Fruit fly (Drosophila melanogaster) whole organism, prepupa: Measurements from ENCODE around the gene CG15742.

ENCODE experiments used
- Blimp-1 ChIP-seq: fragments of 200-800 bp; sonication (Bioruptor generic); optimal IDR thresholded peaks from 3 replicates; lab custom pipeline; 2017; ENCODE audit warnings: missing biosample characterization, missing genetic modification characterization, mild to moderate bottlenecking, moderate library complexity, missing genetic modification reagents
- CG10669 ChIP-seq: fragments of 200-800 bp; sonication (Bioruptor generic); optimal IDR thresholded peaks from 3 replicates; lab custom pipeline; 2018; ENCODE audit warnings: missing biosample characterization, mild to moderate bottlenecking, missing genetic modification characterization, moderate library complexity
- CG11294 ChIP-seq: fragments of 200-800 bp; sonication (Bioruptor generic); IDR thresholded peaks from 2 replicates; pipeline ENCODE4 v1.3.6; 2022; ENCODE audit warnings: missing biosample characterization, missing genetic modification characterization
- CG11902 ChIP-seq: fragments of 200-800 bp; sonication (Bioruptor generic); optimal IDR thresholded peaks from 3 replicates; lab custom pipeline; 2016; ENCODE audit warnings: missing biosample characterization, missing genetic modification characterization
- CG15336 ChIP-seq: fragments of 200-800 bp; sonication (Bioruptor generic); IDR thresholded peaks from 2 replicates; pipeline ENCODE4 v1.3.6; 2022; ENCODE audit warnings: missing biosample characterization, missing genetic modification characterization
- CG1621 ChIP-seq: fragments of 200-800 bp; sonication (Bioruptor generic); optimal IDR thresholded peaks from 3 replicates; lab custom pipeline; 2018; ENCODE audit warnings: missing biosample characterization, mild to moderate bottlenecking, missing genetic modification characterization
- CG16779 ChIP-seq: fragments of 200-800 bp; sonication (Bioruptor generic); optimal IDR thresholded peaks from 3 replicates; lab custom pipeline; 2017; ENCODE audit warnings: missing biosample characterization, mild to moderate bottlenecking, missing genetic modification characterization
- CG3032 ChIP-seq: fragments of 200-800 bp; optimal IDR thresholded peaks from 2 replicates; lab custom pipeline; 2019; ENCODE audit warnings: missing biosample characterization, mild to moderate bottlenecking, missing genetic modification characterization, moderate library complexity
- CG31627 ChIP-seq: fragments of 200-800 bp; sonication (Bioruptor generic); optimal IDR thresholded peaks from 3 replicates; lab custom pipeline; 2016; ENCODE audit warnings: missing biosample characterization, missing genetic modification characterization
- CG32006 ChIP-seq: fragments of 200-800 bp; sonication (Bioruptor generic); optimal IDR thresholded peaks from 3 replicates; lab custom pipeline; 2017; ENCODE audit warnings: missing biosample characterization, mild to moderate bottlenecking, missing genetic modification characterization
- CG34406 ChIP-seq: fragments of 200-800 bp; sonication (Bioruptor generic); optimal IDR thresholded peaks from 3 replicates; lab custom pipeline; 2016; ENCODE audit warnings: missing biosample characterization, missing genetic modification characterization
- CG3919 ChIP-seq: fragments of 200-800 bp; sonication (Bioruptor generic); optimal IDR thresholded peaks from 3 replicates; lab custom pipeline; 2016; ENCODE audit warnings: missing biosample characterization, missing genetic modification characterization
- CG6163 ChIP-seq: fragments of 200-800 bp; sonication (Bioruptor generic); IDR thresholded peaks from 3 replicates; pipeline ENCODE4 v1.3.6; 2022; ENCODE audit warnings: missing biosample characterization, missing genetic modification characterization
- CG6276 ChIP-seq: fragments of 200-800 bp; sonication (Bioruptor generic); optimal IDR thresholded peaks from 2 replicates; lab custom pipeline; 2017; ENCODE audit warnings: missing biosample characterization, mild to moderate bottlenecking, missing genetic modification characterization
- CG6792 ChIP-seq: fragments of 200-800 bp; sonication (Bioruptor generic); optimal IDR thresholded peaks from 3 replicates; lab custom pipeline; 2016; ENCODE audit warnings: missing biosample characterization, missing genetic modification characterization
- CG6808 ChIP-seq: fragments of 200-800 bp; sonication (Bioruptor generic); optimal IDR thresholded peaks from 3 replicates; lab custom pipeline; 2017; ENCODE audit warnings: missing biosample characterization, missing genetic modification characterization, mild to moderate bottlenecking, moderate library complexity, missing genetic modification reagents
- CG6854 ChIP-seq: fragments of 200-800 bp; sonication (Bioruptor generic); optimal IDR thresholded peaks from 2 replicates; lab custom pipeline; 2017; ENCODE audit warnings: missing biosample characterization, mild to moderate bottlenecking, missing genetic modification characterization
- CG8119 ChIP-seq: fragments of 200-800 bp; sonication (Bioruptor generic); IDR thresholded peaks from 3 replicates; pipeline ENCODE4 v1.3.6; 2022; ENCODE audit warnings: missing biosample characterization, missing genetic modification characterization
- CG8319 ChIP-seq: fragments of 200-800 bp; sonication (Bioruptor generic); optimal IDR thresholded peaks from 3 replicates; lab custom pipeline; 2016; ENCODE audit warnings: missing biosample characterization, missing genetic modification characterization
- CG8632 ChIP-seq: fragments of 200-800 bp; sonication (Bioruptor generic); optimal IDR thresholded peaks from 3 replicates; lab custom pipeline; 2016; ENCODE audit warnings: missing biosample characterization, missing genetic modification characterization
- CG9139 ChIP-seq: fragments of 200-800 bp; sonication (Bioruptor generic); optimal IDR thresholded peaks from 3 replicates; lab custom pipeline; 2017; ENCODE audit warnings: missing biosample characterization, mild to moderate bottlenecking, missing genetic modification characterization
- Eip78C ChIP-seq: fragments of 200-800 bp; sonication (Bioruptor generic); peaks from one replicate; lab custom pipeline; 2016; ENCODE audit warnings: missing biosample characterization, missing genetic modification characterization
- Eip93F ChIP-seq: fragments of 200-800 bp; sonication (Bioruptor generic); optimal IDR thresholded peaks from 2 replicates; lab custom pipeline; 2016; ENCODE audit warnings: missing biosample characterization, mild to moderate bottlenecking, missing genetic modification characterization
- Ets96B ChIP-seq: fragments of 200-800 bp; optimal IDR thresholded peaks from 2 replicates; lab custom pipeline; 2019; ENCODE audit warnings: missing biosample characterization, mild to moderate bottlenecking, missing genetic modification characterization, moderate library complexity
- Gug ChIP-seq: fragments of 200-800 bp; sonication (Bioruptor generic); IDR thresholded peaks from 2 replicates; pipeline ENCODE4 v1.3.6; 2022; ENCODE audit warnings: missing biosample characterization, missing genetic modification characterization
- Hr38 ChIP-seq: sonication (Bioruptor generic); optimal IDR thresholded peaks from 2 replicates; lab custom pipeline; 2016; ENCODE audit warnings: missing biosample characterization, missing genetic modification characterization
- Hr4 ChIP-seq: fragments of 200-800 bp; sonication (Bioruptor generic); optimal IDR thresholded peaks from 3 replicates; lab custom pipeline; 2016; ENCODE audit warnings: missing biosample characterization, missing genetic modification characterization
- Lpt ChIP-seq: fragments of 200-800 bp; sonication (Bioruptor generic); optimal IDR thresholded peaks from 3 replicates; lab custom pipeline; 2016; ENCODE audit warnings: missing biosample characterization, missing genetic modification characterization
- Met ChIP-seq: fragments of 200-800 bp; sonication (Bioruptor generic); optimal IDR thresholded peaks from 3 replicates; lab custom pipeline; 2016; ENCODE audit warnings: missing biosample characterization, missing genetic modification characterization
- OdsH ChIP-seq: fragments of 200-800 bp; sonication (Bioruptor generic); optimal IDR thresholded peaks from 3 replicates; lab custom pipeline; 2016; ENCODE audit warnings: missing biosample characterization, missing genetic modification characterization
- Smox ChIP-seq: fragments of 200-800 bp; sonication (Bioruptor generic); optimal IDR thresholded peaks from 3 replicates; lab custom pipeline; 2016; ENCODE audit warnings: missing biosample characterization, missing genetic modification characterization
- Sox15 ChIP-seq: fragments of 200-800 bp; sonication (Bioruptor generic); optimal IDR thresholded peaks from 3 replicates; lab custom pipeline; 2016; ENCODE audit warnings: missing biosample characterization, missing genetic modification characterization
- achi ChIP-seq: fragments of 200-800 bp; sonication (Bioruptor generic); optimal IDR thresholded peaks from 3 replicates; lab custom pipeline; 2016; ENCODE audit warnings: missing biosample characterization, missing genetic modification characterization
- acj6 ChIP-seq: fragments of 200-800 bp; sonication (Bioruptor generic); optimal IDR thresholded peaks from 3 replicates; lab custom pipeline; 2016; ENCODE audit warnings: missing biosample characterization, missing genetic modification characterization
- cyc ChIP-seq: fragments of 200-800 bp; sonication (Bioruptor generic); optimal IDR thresholded peaks from 3 replicates; lab custom pipeline; 2016; ENCODE audit warnings: missing biosample characterization, missing genetic modification characterization
- dac ChIP-seq: fragments of 200-800 bp; sonication (Bioruptor generic); optimal IDR thresholded peaks from 2 replicates; lab custom pipeline; 2017; ENCODE audit warnings: missing biosample characterization, mild to moderate bottlenecking, missing genetic modification characterization
- eg ChIP-seq: fragments of 200-800 bp; sonication (Bioruptor generic); IDR thresholded peaks from 3 replicates; pipeline ENCODE4 v1.3.6; 2022; ENCODE audit warnings: missing biosample characterization, missing genetic modification characterization
- esn ChIP-seq: fragments of 200-800 bp; sonication (Bioruptor generic); optimal IDR thresholded peaks from 2 replicates; lab custom pipeline; 2016; ENCODE audit warnings: missing biosample characterization, mild to moderate bottlenecking, missing genetic modification characterization, moderate library complexity
- fkh ChIP-seq: fragments of 200-800 bp; sonication (Bioruptor generic); optimal IDR thresholded peaks from 3 replicates; lab custom pipeline; 2017; ENCODE audit warnings: missing biosample characterization, mild to moderate bottlenecking, missing genetic modification characterization, moderate library complexity
- net ChIP-seq: fragments of 200-800 bp; sonication (Bioruptor generic); optimal IDR thresholded peaks from 3 replicates; lab custom pipeline; 2016; ENCODE audit warnings: missing biosample characterization, missing genetic modification characterization
- pdm3 ChIP-seq: fragments of 200-800 bp; sonication (Bioruptor generic); optimal IDR thresholded peaks from 3 replicates; lab custom pipeline; 2016; ENCODE audit warnings: missing biosample characterization, missing genetic modification characterization
- salr ChIP-seq, 2 experiments: fragments of 200-800 bp; sonication (Bioruptor generic); optimal IDR thresholded peaks; 3 replicates each; lab custom pipeline; 2016 to 2018; ENCODE audit warnings: missing biosample characterization in 2 of 2, missing genetic modification characterization in 2 of 2, mild to moderate bottlenecking in 1 of 2
- spab ChIP-seq: fragments of 200-800 bp; sonication (Bioruptor generic); optimal IDR thresholded peaks from 2 replicates; lab custom pipeline; 2017; ENCODE audit warnings: missing biosample characterization, mild to moderate bottlenecking, missing genetic modification characterization, missing genetic modification reagents
- ss ChIP-seq, 2 experiments: fragments of 200-800 bp; sonication (Bioruptor generic); optimal IDR thresholded peaks; 2 replicates in 1 of 2; 3 replicates in 1 of 2; lab custom pipeline; 2017 to 2018; ENCODE audit warnings: mild to moderate bottlenecking in 2 of 2, missing biosample characterization in 2 of 2, missing genetic modification characterization in 2 of 2, moderate library complexity in 1 of 2
- svp ChIP-seq: fragments of 200-800 bp; sonication (Bioruptor generic); peaks from one replicate; lab custom pipeline; 2016; ENCODE audit warnings: missing biosample characterization, missing genetic modification characterization
- topi ChIP-seq: fragments of 200-800 bp; sonication (Bioruptor generic); optimal IDR thresholded peaks from 3 replicates; lab custom pipeline; 2016; ENCODE audit warnings: missing biosample characterization, missing genetic modification characterization
- vri ChIP-seq: fragments of 200-800 bp; sonication (Bioruptor generic); optimal IDR thresholded peaks from 3 replicates; lab custom pipeline; 2016; ENCODE audit warnings: missing biosample characterization, mild to moderate bottlenecking, missing genetic modification characterization

CG15742 gene

DNA sequence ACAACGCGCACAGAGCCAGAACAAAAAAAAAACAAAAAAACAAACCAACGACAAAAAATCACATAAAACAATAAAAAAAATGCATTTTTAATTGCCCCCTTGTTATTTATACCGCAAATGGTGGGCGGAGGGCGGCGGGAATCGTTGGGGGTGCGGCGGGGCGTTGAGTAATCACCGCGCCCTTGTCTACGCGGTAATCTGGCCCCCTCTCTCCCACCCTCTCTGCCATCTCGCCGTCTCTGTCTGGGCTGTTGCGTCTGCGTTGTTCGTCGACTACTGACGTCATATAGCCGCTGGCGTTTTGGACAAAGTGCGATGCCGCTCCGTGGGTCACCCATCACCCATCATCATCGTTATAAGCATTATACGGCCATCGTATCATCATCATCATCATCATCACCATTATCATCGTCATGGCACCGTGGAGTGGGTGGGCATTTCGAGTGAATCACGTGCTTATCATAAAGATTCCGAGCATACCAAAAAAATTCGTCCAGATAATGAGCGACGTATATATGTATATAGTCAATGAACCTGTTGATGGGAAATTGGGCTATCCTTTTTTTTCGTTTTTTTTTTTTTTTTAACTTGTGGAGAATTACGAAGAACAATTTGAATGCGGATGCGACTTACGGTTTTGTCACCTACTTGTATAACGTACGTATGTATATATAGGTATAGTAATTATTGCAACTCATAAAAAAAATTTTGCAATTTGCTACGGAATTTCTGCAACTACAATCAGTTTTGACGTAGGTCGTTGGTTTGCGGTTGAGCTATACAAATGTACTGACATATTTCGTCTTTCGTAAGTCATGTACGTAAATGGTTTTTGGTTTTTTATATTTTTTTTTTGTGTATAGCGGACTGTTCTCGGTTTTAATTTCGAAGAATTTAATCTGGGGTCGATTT is 44.6 kb upstream of the CG15742 start:
- peak; percentile 27 for TF ChIP-seq CG34406 (GFP tag; lab: Kevin White, UChicago)
- no peak for TF ChIP-seq dac (GFP tag; lab: Kevin White, UChicago)
- no peak for TF ChIP-seq esn
- TF ChIP-seq Gug (GFP tag; lab: Robert Waterston, UW), result peak; percentile 57
- peak; percentile 5 for TF ChIP-seq Eip93F (GFP tag; lab: Kevin White, UChicago)
- TF ChIP-seq CG8119, result peak; percentile 62
- TF ChIP-seq svp (GFP tag; lab: Kevin White, UChicago), result peak; percentile 93
- no peak for TF ChIP-seq Met (GFP tag; lab: Kevin White, UChicago)
- peak; percentile 10 for TF ChIP-seq CG8319 (GFP tag; lab: Kevin White, UChicago)
- TF ChIP-seq eg, result peak; percentile 74
- peak; percentile 33 for TF ChIP-seq spab
- TF ChIP-seq CG15336 (GFP tag; lab: Robert Waterston, UW), result peak; percentile 41; the same call in 1 of the 2 replicates
- TF ChIP-seq fkh, result peak; percentile 39
- TF ChIP-seq CG9139 (GFP tag; lab: Kevin White, UChicago), result peak; percentile 75
- peak; percentile 69 for TF ChIP-seq CG6854 (GFP tag; lab: Kevin White, UChicago)
- peak; percentile 34 for TF ChIP-seq CG10669 (GFP tag; lab: Kevin White, UChicago)
- no peak for TF ChIP-seq Hr38 (GFP tag; lab: Kevin White, UChicago)
- TF ChIP-seq cyc, result no peak
- no peak for TF ChIP-seq CG31627
- TF ChIP-seq CG16779, result peak; percentile 62
- TF ChIP-seq Hr4 (GFP tag; lab: Kevin White, UChicago), result no peak
- TF ChIP-seq Blimp-1 (GFP tag; lab: Kevin White, UChicago), result peak; percentile 4
- peak; percentile 44 for TF ChIP-seq CG1621 (tag; lab: Kevin White, UChicago)
- peak in 1 of 2 experiments; percentile 11 for TF ChIP-seq salr (GFP tag; optimal IDR thresholded peaks at IDR 0.05; lab: Kevin White, UChicago)
- TF ChIP-seq CG11902, result no peak
- TF ChIP-seq CG32006, result peak; percentile 24
- peak; percentile 5 for TF ChIP-seq CG3919
- peak; percentile 22 for TF ChIP-seq CG6792 (GFP tag; lab: Kevin White, UChicago)
- TF ChIP-seq CG6163 (GFP tag; lab: Robert Waterston, UW), result peak; percentile 61
- no peak for TF ChIP-seq pdm3
- TF ChIP-seq Smox (GFP tag; lab: Kevin White, UChicago), result no peak
- peak; percentile 6 for TF ChIP-seq acj6 (GFP tag; lab: Kevin White, UChicago)
- peak; percentile 19 for TF ChIP-seq achi (GFP tag; lab: Kevin White, UChicago)
- TF ChIP-seq OdsH (GFP tag; lab: Kevin White, UChicago), result peak; percentile 2
- no peak for TF ChIP-seq CG11294 (GFP tag; lab: Robert Waterston, UW)
- peak; percentile 55 for TF ChIP-seq CG8632 (GFP tag; lab: Kevin White, UChicago)
- peak; percentile 66 to 78 for TF ChIP-seq ss (GFP tag; optimal IDR thresholded peaks at IDR 0.05; lab: Kevin White, UChicago)
- TF ChIP-seq Eip78C, result peak; percentile 64
- peak; percentile 66 for TF ChIP-seq CG6808
- peak; percentile 44 for TF ChIP-seq net (GFP tag; lab: Kevin White, UChicago)
- TF ChIP-seq vri, result peak; percentile 80
- peak; percentile 60 for TF ChIP-seq CG3032 (tag; lab: Kevin White, UChicago)
- TF ChIP-seq Ets96B (tag; lab: Kevin White, UChicago), result peak; percentile 27
- no peak for TF ChIP-seq topi (GFP tag; lab: Kevin White, UChicago)
- TF ChIP-seq Lpt, result peak; percentile 21
- TF ChIP-seq Sox15 (GFP tag; lab: Kevin White, UChicago), result no peak
- TF ChIP-seq CG6276 (GFP tag; lab: Kevin White, UChicago), result peak; percentile 69
